Worm (Caenorhabditis elegans) whole organism, L4/young adult: ENCODE measurements around the gene taf-11.3.

Experiments used
- W03F9.2 ChIP-seq: fragments of 150-350 bp; optimal IDR thresholded peaks from 2 replicates; lab custom pipeline; 2014; ENCODE audit warnings: missing biosample characterization, missing genetic modification characterization
- dao-5 ChIP-seq: sonication (generic microtip); optimal IDR thresholded peaks from 2 replicates; lab custom pipeline; 2016; ENCODE audit warnings: missing genotype, missing genetic modification characterization, moderate library complexity, missing compliant biosample characterization
- him-1 ChIP-seq: sonication (generic microtip); optimal IDR thresholded peaks from 2 replicates; lab custom pipeline; 2016; ENCODE audit warnings: missing genotype, missing genetic modification reagents, missing genetic modification characterization, missing compliant biosample characterization

DNA sequence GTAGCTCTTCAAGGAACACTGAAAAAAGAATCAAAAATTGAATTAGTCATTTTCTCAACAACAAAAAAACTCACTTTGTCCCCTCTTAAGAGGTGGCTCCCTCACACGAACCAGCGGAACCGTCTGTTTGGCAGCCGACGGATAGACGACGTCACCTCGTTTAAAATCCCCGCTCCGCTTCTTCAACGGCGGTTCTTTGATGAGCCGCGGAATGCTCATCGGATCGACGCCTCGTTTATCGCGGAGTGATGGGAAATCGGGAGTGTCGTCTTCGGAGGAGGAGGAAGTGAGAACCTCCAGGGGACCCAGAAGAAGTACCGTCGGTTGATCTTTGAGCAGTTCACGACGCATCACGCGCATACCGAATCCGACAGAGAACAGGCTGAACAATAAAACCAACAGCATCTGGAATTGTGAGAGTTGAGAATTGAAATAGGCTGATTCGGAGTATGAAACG is 33.7 kb upstream of the taf-11.3 start, which contains the start of gene nlp-68:
- no peak for TF ChIP-seq dao-5
- TF ChIP-seq W03F9.2 (tag; lab: Kevin White, UChicago): no peak
- no peak for TF ChIP-seq him-1 (tag; lab: Kevin White, UChicago)
